Worm (Caenorhabditis elegans) whole organism, young adult: Measurements from ENCODE around the gene srt-29.

ENCODE experiments used
- B0019.2 ChIP-seq: fragments of 200-800 bp; sonication (Bioruptor generic); conservative IDR thresholded peaks from 2 replicates; pipeline ENCODE4 v1.3.6; 2022; ENCODE audit warnings: missing genetic modification reagents, missing genetic modification characterization, missing compliant biosample characterization
- C06A6.2 ChIP-seq: fragments of 200-800 bp; sonication (Bioruptor generic); conservative IDR thresholded peaks from 2 replicates; pipeline ENCODE4 v1.3.6; 2022; ENCODE audit warnings: missing genetic modification characterization, missing compliant biosample characterization
- F52B5.7 ChIP-seq: sonication (generic microtip); optimal IDR thresholded peaks from 2 replicates; lab custom pipeline; 2016; ENCODE audit warnings: mild to moderate bottlenecking, missing genetic modification characterization, missing compliant biosample characterization
- T07F8.4 ChIP-seq: sonication (generic microtip); optimal IDR thresholded peaks from 2 replicates; lab custom pipeline; 2016; ENCODE audit warnings: mild to moderate bottlenecking, missing genetic modification characterization, moderate library complexity, missing compliant biosample characterization
- lin-35 ChIP-seq, 3 experiments: fragments of 150-350 bp in 2 of 3; sonication (generic microtip) in 1 of 3; optimal IDR thresholded peaks; 2 replicates each; lab custom pipeline; 2014 to 2018; ENCODE audit warnings: missing biosample characterization in 3 of 3, missing genetic modification characterization in 3 of 3, missing genetic modification reagents in 3 of 3
- lsl-1 ChIP-seq: fragments of 200-800 bp; sonication (Bioruptor generic); optimal IDR thresholded peaks from 2 replicates; lab custom pipeline; 2018; ENCODE audit warnings: mild to moderate bottlenecking, missing genetic modification characterization, moderate library complexity, missing compliant biosample characterization
- pha-4 ChIP-seq: fragments of 150-350 bp; sonication (generic microtip); optimal IDR thresholded peaks from 2 replicates; lab custom pipeline; 2014; ENCODE audit warnings: missing biosample characterization, missing genetic modification reagents, missing genetic modification characterization
- sea-2 ChIP-seq: fragments of 200-800 bp; sonication (Bioruptor generic); IDR thresholded peaks from 2 replicates; pipeline ENCODE4 v1.3.6; 2022; ENCODE audit warnings: missing genetic modification characterization, missing compliant biosample characterization
- snpc-1.1 ChIP-seq: sonication (generic microtip); optimal IDR thresholded peaks from 2 replicates; lab custom pipeline; 2017; ENCODE audit warnings: missing genetic modification characterization, mild to moderate bottlenecking, missing compliant biosample characterization, antibody characterized with exemption, moderate library complexity, missing genotype, missing genetic modification reagents; ENCODE audit not compliant: insufficient read depth
- snpc-4 ChIP-seq, 5 experiments: fragments of 150-350 bp in 1 of 5; sonication (generic microtip) in 4 of 5; optimal IDR thresholded peaks; 2 replicates each; lab custom pipeline; 2014 to 2018; ENCODE audit warnings: missing genetic modification characterization in 5 of 5, missing biosample characterization in 3 of 5, antibody characterized with exemption in 2 of 5, mild to moderate bottlenecking in 2 of 5, missing compliant biosample characterization in 2 of 5, missing genotype in 2 of 5, moderate library complexity in 2 of 5, missing genetic modification reagents in 1 of 5

ce11 chrV:2722555-2722954 lies 3.6 kb upstream of the srt-29 start, which contains the start of gene srg-60:
- TF ChIP-seq sea-2 (no peak), snpc-4 (GFP tag; optimal IDR thresholded peaks at IDR 0.05; lab: Kevin White, UChicago) (no peak), snpc-4 (tag; optimal IDR thresholded peaks at IDR 0.05; lab: Kevin White, UChicago) (no peak), snpc-1.1 (tag; lab: Kevin White, UChicago) (no peak), pha-4 (tag; lab: Kevin White, UChicago) (no peak), B0019.2 (GFP tag; lab: Robert Waterston, UW) (no peak), F52B5.7 (tag; lab: Kevin White, UChicago) (no peak), T07F8.4 (tag; lab: Kevin White, UChicago) (no peak), lin-35 (GFP tag; optimal IDR thresholded peaks at IDR 0.05; lab: Kevin White, UChicago) (no peak), C06A6.2 (GFP tag; lab: Robert Waterston, UW) (no peak), lsl-1 (no peak)
